Fruit fly (Drosophila melanogaster) whole organism, embryonic: ENCODE results near the gene CG6330.

ENCODE experiments used
- Abd-B ChIP-seq: fragments of 200-800 bp; sonication (Bioruptor generic); optimal IDR thresholded peaks from 2 replicates; lab custom pipeline; 2018; ENCODE audit warnings: missing biosample characterization, mild to moderate bottlenecking, missing genetic modification characterization, moderate library complexity
- B-H2 ChIP-seq: fragments of 200-800 bp; sonication (Bioruptor generic); optimal IDR thresholded peaks from 2 replicates; lab custom pipeline; 2018; ENCODE audit warnings: missing biosample characterization, mild to moderate bottlenecking, missing genetic modification characterization
- CG11085 ChIP-seq: fragments of 200-800 bp; sonication (Bioruptor generic); IDR thresholded peaks from 2 replicates; pipeline ENCODE4 v1.3.6; 2022; ENCODE audit warnings: missing biosample characterization, missing genetic modification characterization
- CG12299 ChIP-seq: fragments of 200-800 bp; sonication (Bioruptor generic); optimal IDR thresholded peaks from 2 replicates; lab custom pipeline; 2018; ENCODE audit warnings: missing biosample characterization, mild to moderate bottlenecking, missing genetic modification characterization
- CG13424 ChIP-seq: fragments of 200-800 bp; sonication (Bioruptor generic); optimal IDR thresholded peaks from 2 replicates; lab custom pipeline; 2019; ENCODE audit warnings: missing biosample characterization, mild to moderate bottlenecking, missing genetic modification characterization, moderate library complexity
- CG14965 ChIP-seq: fragments of 200-800 bp; sonication (Bioruptor generic); optimal IDR thresholded peaks from 2 replicates; lab custom pipeline; 2016; ENCODE audit warnings: missing biosample characterization, missing genetic modification characterization, borderline replicate concordance
- CG1529 ChIP-seq: fragments of 200-800 bp; sonication (Bioruptor generic); optimal IDR thresholded peaks from 3 replicates; lab custom pipeline; 2018; ENCODE audit warnings: missing biosample characterization, missing genetic modification characterization
- CG15479 ChIP-seq: fragments of 200-800 bp; sonication (Bioruptor generic); optimal IDR thresholded peaks from 3 replicates; lab custom pipeline; 2019; ENCODE audit warnings: missing biosample characterization, mild to moderate bottlenecking, missing genetic modification characterization, moderate library complexity
- CG17186 ChIP-seq: fragments of 200-800 bp; sonication (Bioruptor generic); optimal IDR thresholded peaks from 3 replicates; lab custom pipeline; 2017; ENCODE audit warnings: missing biosample characterization, missing genetic modification reagents, missing genetic modification characterization
- CG17568 ChIP-seq: fragments of 200-800 bp; sonication (Bioruptor generic); optimal IDR thresholded peaks from 2 replicates; lab custom pipeline; 2018; ENCODE audit warnings: missing biosample characterization, mild to moderate bottlenecking, missing genetic modification characterization, moderate library complexity
- CG18619 ChIP-seq: fragments of 200-800 bp; sonication (Bioruptor generic); optimal IDR thresholded peaks from 3 replicates; lab custom pipeline; 2017; ENCODE audit warnings: missing biosample characterization, mild to moderate bottlenecking, missing genetic modification characterization
- CG2199 ChIP-seq: fragments of 200-800 bp; sonication (Bioruptor generic); IDR thresholded peaks from 3 replicates; pipeline ENCODE4 v1.3.6; 2022; ENCODE audit warnings: missing biosample characterization, missing genetic modification characterization
- CG2712 ChIP-seq: fragments of 200-800 bp; optimal IDR thresholded peaks from 3 replicates; lab custom pipeline; 2019; ENCODE audit warnings: missing biosample characterization, mild to moderate bottlenecking, missing genetic modification characterization, moderate library complexity
- CG34376 ChIP-seq: fragments of 200-800 bp; sonication (Bioruptor generic); optimal IDR thresholded peaks from 2 replicates; lab custom pipeline; 2018; ENCODE audit warnings: missing biosample characterization, mild to moderate bottlenecking, missing genetic modification characterization
- CG6272 ChIP-seq: fragments of 200-800 bp; sonication (Bioruptor generic); IDR thresholded peaks from 2 replicates; pipeline ENCODE4 v1.3.6; 2022; ENCODE audit warnings: missing biosample characterization, missing genetic modification characterization
- CG6765 ChIP-seq: fragments of 200-800 bp; sonication (Bioruptor generic); optimal IDR thresholded peaks from 3 replicates; lab custom pipeline; 2017; ENCODE audit warnings: missing biosample characterization, mild to moderate bottlenecking, missing genetic modification characterization
- CG8388 ChIP-seq: fragments of 200-800 bp; sonication (Bioruptor generic); optimal IDR thresholded peaks from 2 replicates; lab custom pipeline; 2019; ENCODE audit warnings: missing biosample characterization, mild to moderate bottlenecking, missing genetic modification characterization, moderate library complexity
- CG9727 ChIP-seq: fragments of 200-800 bp; sonication (Bioruptor generic); optimal IDR thresholded peaks from 3 replicates; lab custom pipeline; 2017; ENCODE audit warnings: missing biosample characterization, mild to moderate bottlenecking, missing genetic modification characterization
- Dad ChIP-seq: fragments of 200-800 bp; sonication (Bioruptor generic); optimal IDR thresholded peaks from 3 replicates; lab custom pipeline; 2016; ENCODE audit warnings: missing biosample characterization, missing genetic modification characterization
- Dek ChIP-seq: fragments of 200-800 bp; sonication (Bioruptor generic); optimal IDR thresholded peaks from 3 replicates; lab custom pipeline; 2019; ENCODE audit warnings: missing biosample characterization, mild to moderate bottlenecking, missing genetic modification characterization, moderate library complexity
- Dip3 ChIP-seq: fragments of 200-800 bp; sonication (Bioruptor generic); optimal IDR thresholded peaks from 3 replicates; lab custom pipeline; 2016; ENCODE audit warnings: missing biosample characterization, missing genetic modification characterization
- Dp ChIP-seq: fragments of 200-800 bp; sonication (Bioruptor generic); optimal IDR thresholded peaks from 2 replicates; lab custom pipeline; 2018; ENCODE audit warnings: missing biosample characterization, mild to moderate bottlenecking, missing genetic modification characterization, moderate library complexity
- E2f2 ChIP-seq: fragments of 200-800 bp; sonication (Bioruptor generic); IDR thresholded peaks from 2 replicates; pipeline ENCODE4 v1.3.6; 2022; ENCODE audit warnings: missing biosample characterization, missing genetic modification characterization
- Hmx ChIP-seq: fragments of 200-800 bp; sonication (Bioruptor generic); optimal IDR thresholded peaks from 2 replicates; lab custom pipeline; 2016; ENCODE audit warnings: missing biosample characterization, missing genetic modification characterization
- Hr39 ChIP-seq: fragments of >200 bp; optimal IDR thresholded peaks from 2 replicates; lab custom pipeline; 2017
- Hsf ChIP-seq: fragments of 200-800 bp; sonication (Bioruptor generic); optimal IDR thresholded peaks from 3 replicates; lab custom pipeline; 2016; ENCODE audit warnings: missing biosample characterization, missing genetic modification characterization
- NC2β ChIP-seq: fragments of 200-800 bp; sonication (Bioruptor generic); optimal IDR thresholded peaks from 2 replicates; lab custom pipeline; 2016; ENCODE audit warnings: missing biosample characterization, missing genetic modification characterization
- PHDP ChIP-seq: fragments of 200-800 bp; sonication (Bioruptor generic); optimal IDR thresholded peaks from 3 replicates; lab custom pipeline; 2018; ENCODE audit warnings: missing biosample characterization, mild to moderate bottlenecking, missing genetic modification characterization, moderate library complexity
- Spps ChIP-seq: fragments of 200-800 bp; sonication (Bioruptor generic); optimal IDR thresholded peaks from 2 replicates; lab custom pipeline; 2018; ENCODE audit warnings: missing biosample characterization, mild to moderate bottlenecking, missing genetic modification characterization
- Sry-δ ChIP-seq: fragments of 200-800 bp; sonication (Bioruptor generic); optimal IDR thresholded peaks from 2 replicates; lab custom pipeline; 2016; ENCODE audit warnings: missing biosample characterization, missing genetic modification characterization
- Stat92E ChIP-seq, 3 experiments: fragments of >200 bp in 2 of 3; fragments of 200-800 bp in 1 of 3; sonication (Bioruptor generic) in 1 of 3; optimal IDR thresholded peaks; 2 replicates each; lab custom pipeline; 2017 to 2019; ENCODE audit warnings: missing biosample characterization in 3 of 3, missing genetic modification characterization in 3 of 3, mild to moderate bottlenecking in 1 of 3, moderate library complexity in 1 of 3
- Taf1 ChIP-seq: fragments of 200-800 bp; sonication (Bioruptor generic); IDR thresholded peaks from 2 replicates; pipeline ENCODE4 v1.3.6; 2022; ENCODE audit warnings: missing biosample characterization, missing genetic modification characterization
- YL-1 ChIP-seq: fragments of 200-800 bp; sonication (Bioruptor generic); optimal IDR thresholded peaks from 3 replicates; lab custom pipeline; 2017; ENCODE audit warnings: missing biosample characterization, mild to moderate bottlenecking, missing genetic modification characterization
- ac ChIP-seq: fragments of 200-800 bp; sonication (Bioruptor generic); optimal IDR thresholded peaks from 3 replicates; lab custom pipeline; 2017; ENCODE audit warnings: missing biosample characterization, mild to moderate bottlenecking, missing genetic modification characterization
- ap ChIP-seq: fragments of 200-800 bp; sonication (Bioruptor generic); IDR thresholded peaks from 2 replicates; pipeline ENCODE4 v1.3.6; 2022; ENCODE audit warnings: missing biosample characterization, missing genetic modification characterization
- az2 ChIP-seq: fragments of 200-800 bp; sonication (Bioruptor generic); optimal IDR thresholded peaks from 3 replicates; lab custom pipeline; 2016; ENCODE audit warnings: missing biosample characterization, missing genetic modification characterization
- chn ChIP-seq: fragments of 200-800 bp; sonication (Bioruptor generic); optimal IDR thresholded peaks from 2 replicates; lab custom pipeline; 2016; ENCODE audit warnings: missing biosample characterization, missing genetic modification characterization
- ci ChIP-seq: fragments of 200-800 bp; sonication (Bioruptor generic); IDR thresholded peaks from 3 replicates; pipeline ENCODE4 v1.3.6; 2022; ENCODE audit warnings: missing biosample characterization, missing genetic modification characterization
- gce ChIP-seq: fragments of 200-800 bp; sonication (Bioruptor generic); IDR thresholded peaks from 3 replicates; pipeline ENCODE4 v1.3.6; 2022; ENCODE audit warnings: missing biosample characterization, missing genetic modification characterization
- gt ChIP-seq: fragments of 200-800 bp; sonication (Bioruptor generic); IDR thresholded peaks from 2 replicates; pipeline ENCODE4 v1.3.6; 2022; ENCODE audit warnings: missing biosample characterization, missing genetic modification characterization
- hb ChIP-seq: fragments of 200-800 bp; sonication (Bioruptor generic); IDR thresholded peaks from 3 replicates; pipeline ENCODE4 v1.3.6; 2022; ENCODE audit warnings: missing biosample characterization, missing genetic modification characterization; ENCODE audit not compliant: partially characterized antibody
- ind ChIP-seq: fragments of 200-800 bp; sonication (Bioruptor generic); optimal IDR thresholded peaks from 3 replicates; lab custom pipeline; 2016; ENCODE audit warnings: missing biosample characterization, missing genetic modification characterization
- lbe ChIP-seq: fragments of 200-800 bp; sonication (Bioruptor generic); optimal IDR thresholded peaks from 2 replicates; lab custom pipeline; 2016; ENCODE audit warnings: missing biosample characterization, mild to moderate bottlenecking, missing genetic modification characterization
- scrt ChIP-seq: fragments of 200-800 bp; sonication (Bioruptor generic); optimal IDR thresholded peaks from 2 replicates; lab custom pipeline; 2018; ENCODE audit warnings: missing biosample characterization, mild to moderate bottlenecking, missing genetic modification characterization, moderate library complexity
- seq ChIP-seq: fragments of 200-800 bp; sonication (Bioruptor generic); IDR thresholded peaks from 2 replicates; pipeline ENCODE4 v1.3.6; 2022; ENCODE audit warnings: missing biosample characterization, missing genetic modification characterization
- stwl ChIP-seq: fragments of 200-800 bp; sonication (Bioruptor generic); optimal IDR thresholded peaks from 3 replicates; lab custom pipeline; 2018; ENCODE audit warnings: missing biosample characterization, mild to moderate bottlenecking, missing genetic modification characterization, moderate library complexity
- tin ChIP-seq: fragments of 200-800 bp; sonication (Bioruptor generic); optimal IDR thresholded peaks from 3 replicates; lab custom pipeline; 2016; ENCODE audit warnings: missing biosample characterization, missing genetic modification characterization
- tna ChIP-seq: fragments of 200-800 bp; sonication (Bioruptor generic); IDR thresholded peaks from 2 replicates; pipeline ENCODE4 v1.3.6; 2022; ENCODE audit warnings: missing biosample characterization, missing genetic modification characterization; ENCODE audit not compliant: partially characterized antibody
- vnd ChIP-seq: fragments of 200-800 bp; sonication (Bioruptor generic); IDR thresholded peaks from 3 replicates; pipeline ENCODE4 v1.3.6; 2022; ENCODE audit warnings: missing biosample characterization, missing genetic modification characterization; ENCODE audit not compliant: partially characterized antibody
- wor ChIP-seq: fragments of 200-800 bp; sonication (Bioruptor generic); IDR thresholded peaks from 2 replicates; pipeline ENCODE4 v1.3.6; 2022; ENCODE audit warnings: missing biosample characterization, missing genetic modification characterization
- zfh1 ChIP-seq: fragments of 200-800 bp; sonication (Bioruptor generic); IDR thresholded peaks from 3 replicates; pipeline ENCODE4 v1.3.6; 2022; ENCODE audit warnings: missing biosample characterization, missing genetic modification characterization

The CG6330 gene

dm6 chr3R:26915463-26915925 is 42.8 kb downstream of the CG6330 start, which contains the start of gene CG46339 (continued):
- TF ChIP-seq NC2β (no peak), tna (GFP tag; lab: Robert Waterston, UW) (no peak), Taf1 (no peak), zfh1 (no peak), CG6272 (no peak), tin (GFP tag; lab: Kevin White, UChicago) (peak; percentile 24), gt (no peak), CG11085 (no peak), CG2199 (GFP tag; lab: Robert Waterston, UW) (0 out of 3 replicates have a peak, but pooled peaks have one; percentile 41), seq (GFP tag; lab: Robert Waterston, UW) (peak; percentile 32; the same call in 1 of the 2 replicates), CG15479 (GFP tag; lab: Kevin White, UChicago) (no peak), Dek (peak; percentile 36), CG6765 (GFP tag; lab: Kevin White, UChicago) (peak; percentile 87), B-H2 (GFP tag; lab: Kevin White, UChicago) (peak; percentile 90), az2 (no peak), ap (GFP tag; lab: Robert Waterston, UW) (no peak), Hr39 (lab: Kevin White, UChicago) (no peak), E2f2 (GFP tag; lab: Robert Waterston, UW) (0 out of 2 replicates have a peak, but pooled peaks have one; percentile 30), Sry-δ (GFP tag; lab: Kevin White, UChicago) (no peak), hb (GFP tag; lab: Robert Waterston, UW) (no peak), CG17186 (GFP tag; lab: Kevin White, UChicago) (no peak), Spps (tag; lab: Kevin White, UChicago) (peak; percentile 37), Dp (GFP tag; lab: Kevin White, UChicago) (no peak), CG34376 (peak; percentile 91), ci (peak; percentile 91), YL-1 (GFP tag; lab: Kevin White, UChicago) (peak; percentile 16), CG14965 (GFP tag; lab: Kevin White, UChicago) (no peak), gce (GFP tag; lab: Robert Waterston, UW) (0 out of 3 replicates have a peak, but pooled peaks have one; percentile 48), Hmx (no peak), CG1529 (GFP tag; lab: Kevin White, UChicago) (no peak), CG17568 (GFP tag; lab: Kevin White, UChicago) (peak; percentile 68), chn (GFP tag; lab: Kevin White, UChicago) (no peak), Dip3 (GFP tag; lab: Kevin White, UChicago) (no peak), CG2712 (tag; lab: Kevin White, UChicago) (peak; percentile 53), CG13424 (tag; lab: Kevin White, UChicago) (no peak), Hsf (GFP tag; lab: Kevin White, UChicago) (no peak), CG8388 (GFP tag; lab: Kevin White, UChicago) (peak; percentile 27), Dad (GFP tag; lab: Kevin White, UChicago) (peak; percentile 55), Stat92E (GFP tag; optimal IDR thresholded peaks at IDR 0.05; lab: Kevin White, UChicago) (no peak), stwl (tag; lab: Kevin White, UChicago) (peak; percentile 5), lbe (peak; percentile 74), vnd (GFP tag; lab: Robert Waterston, UW) (peak; percentile 38; the same call in 2 of the 3 replicates), CG18619 (GFP tag; lab: Kevin White, UChicago) (no peak), PHDP (tag; lab: Kevin White, UChicago) (peak; percentile 59), Abd-B (GFP tag; lab: Kevin White, UChicago) (no peak), wor (GFP tag; lab: Robert Waterston, UW) (no peak), scrt (GFP tag; lab: Kevin White, UChicago) (peak; percentile 77), CG9727 (GFP tag; lab: Kevin White, UChicago) (peak; percentile 20), CG12299 (peak; percentile 4), ind (GFP tag; lab: Kevin White, UChicago) (peak; percentile 50), ac (GFP tag; lab: Kevin White, UChicago) (no peak)
